Worm (Caenorhabditis elegans) whole organism, L2 larva: ENCODE measurements around the gene T21B4.3.

Experiments
- F13H6.1 ChIP-seq: sonication (generic microtip); optimal IDR thresholded peaks from 2 replicates; lab custom pipeline; 2016; ENCODE audit warnings: missing genetic modification characterization, missing compliant biosample characterization
- fos-1 ChIP-seq: fragments of 150-350 bp; optimal IDR thresholded peaks from 2 replicates; lab custom pipeline; 2014; ENCODE audit warnings: missing biosample characterization, missing genetic modification characterization
- mdl-1 ChIP-seq, 2 experiments: fragments of 150-350 bp in 1 of 2; sonication (generic microtip) in 1 of 2; optimal IDR thresholded peaks; 2 replicates each; lab custom pipeline; 2017; ENCODE audit warnings: missing biosample characterization in 2 of 2, missing genetic modification characterization in 2 of 2
- nhr-12 ChIP-seq: fragments of 150-350 bp; optimal IDR thresholded peaks from 2 replicates; lab custom pipeline; 2014; ENCODE audit warnings: missing biosample characterization, missing genetic modification characterization
- sem-4 ChIP-seq: fragments of 150-350 bp; optimal IDR thresholded peaks from 2 replicates; lab custom pipeline; 2014; ENCODE audit warnings: missing biosample characterization, missing genetic modification reagents, missing genetic modification characterization
- unc-55 ChIP-seq: fragments of 150-350 bp; sonication (generic microtip); optimal IDR thresholded peaks from 3 replicates; lab custom pipeline; 2014; ENCODE audit warnings: missing biosample characterization, missing genetic modification reagents, missing genetic modification characterization
- ztf-1 ChIP-seq: fragments of 200-800 bp; sonication (Bioruptor generic); conservative IDR thresholded peaks from 2 replicates; pipeline ENCODE4 v1.3.6; 2022; ENCODE audit warnings: missing genetic modification characterization, missing compliant biosample characterization

DNA sequence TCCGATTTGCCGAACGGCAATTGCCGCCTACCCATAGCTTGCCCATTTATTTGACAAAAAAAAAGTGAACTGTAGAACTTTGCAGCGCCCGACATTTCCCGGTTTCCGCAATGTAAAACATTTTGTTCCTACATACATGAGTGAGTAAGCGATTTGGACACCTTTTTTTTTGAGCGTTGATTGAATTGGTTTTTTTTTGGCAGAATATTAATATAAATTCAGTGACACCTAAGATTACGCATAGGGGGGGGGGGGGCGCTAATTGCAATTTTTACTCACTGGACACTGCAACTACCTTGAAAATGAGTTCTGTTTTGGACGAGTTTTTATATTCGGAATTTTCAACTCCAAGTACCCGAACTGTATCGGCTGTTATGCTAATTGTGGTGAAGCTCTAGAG is 28.6 kb upstream of the T21B4.3 start, which contains the start of gene srx-118:
- no peak for TF ChIP-seq sem-4
- no peak for TF ChIP-seq unc-55 (GFP tag; lab: Kevin White, UChicago)
- no peak for TF ChIP-seq mdl-1 (tag; optimal IDR thresholded peaks at IDR 0.05; lab: Kevin White, UChicago)
- TF ChIP-seq F13H6.1: no peak
- TF ChIP-seq ztf-1 (GFP tag; lab: Robert Waterston, UW): no peak
- no peak for TF ChIP-seq nhr-12
- no peak for TF ChIP-seq fos-1 (tag; lab: Kevin White, UChicago)
